Worm (Caenorhabditis elegans) whole organism, L3 larva: ENCODE data around the gene arrd-28.

Experiments
- R02D3.7 ChIP-seq: fragments of 150-350 bp; optimal IDR thresholded peaks from 2 replicates; lab custom pipeline; 2014; ENCODE audit warnings: missing biosample characterization, missing genetic modification characterization
- ZK546.5 ChIP-seq: sonication (generic microtip); optimal IDR thresholded peaks from 2 replicates; lab custom pipeline; 2017; ENCODE audit warnings: missing biosample characterization, missing genetic modification characterization
- aly-2 ChIP-seq: fragments of 150-350 bp; optimal IDR thresholded peaks from 2 replicates; lab custom pipeline; 2014; ENCODE audit warnings: missing biosample characterization, missing genetic modification characterization
- ama-1 ChIP-seq: fragments of 150-350 bp; optimal IDR thresholded peaks from 2 replicates; lab custom pipeline; 2018
- ceh-28 ChIP-seq: fragments of 150-350 bp; optimal IDR thresholded peaks from 2 replicates; lab custom pipeline; 2014; ENCODE audit warnings: missing biosample characterization, missing genetic modification reagents, missing genetic modification characterization
- ceh-82 ChIP-seq: fragments of 150-350 bp; optimal IDR thresholded peaks from 2 replicates; lab custom pipeline; 2014; ENCODE audit warnings: missing biosample characterization, missing genetic modification characterization
- ceh-9 ChIP-seq: sonication (generic microtip); optimal IDR thresholded peaks from 2 replicates; lab custom pipeline; 2018; ENCODE audit warnings: missing biosample characterization, missing genetic modification characterization
- daf-12 ChIP-seq: fragments of 150-350 bp; optimal IDR thresholded peaks from 2 replicates; lab custom pipeline; 2014; ENCODE audit warnings: missing biosample characterization, missing genetic modification reagents, missing genetic modification characterization
- egl-27 ChIP-seq: sonication (generic microtip); optimal IDR thresholded peaks from 4 replicates; lab custom pipeline; 2017; ENCODE audit warnings: missing biosample characterization, missing genetic modification reagents, missing genetic modification characterization
- egl-5 ChIP-seq: fragments of 150-350 bp; optimal IDR thresholded peaks from 2 replicates; lab custom pipeline; 2017; ENCODE audit warnings: missing biosample characterization, missing genetic modification reagents, missing genetic modification characterization, inconsistent platforms
- elt-1 ChIP-seq: fragments of 150-350 bp; optimal IDR thresholded peaks from 2 replicates; lab custom pipeline; 2014; ENCODE audit warnings: missing biosample characterization, missing genetic modification characterization
- elt-2 ChIP-seq: sonication (generic microtip); optimal IDR thresholded peaks from 2 replicates; lab custom pipeline; 2016; ENCODE audit warnings: missing genetic modification reagents, mild to moderate bottlenecking, missing genetic modification characterization, missing compliant biosample characterization
- elt-3 ChIP-seq, 3 experiments: fragments of 150-350 bp in 1 of 3; sonication (generic microtip) in 2 of 3; optimal IDR thresholded peaks; 2 replicates in 2 of 3; 4 replicates in 1 of 3; lab custom pipeline; 2014 to 2017; ENCODE audit warnings: missing biosample characterization in 3 of 3, missing genetic modification characterization in 3 of 3
- eor-1 ChIP-seq, 2 experiments: fragments of 150-350 bp; optimal IDR thresholded peaks; 2 replicates each; lab custom pipeline; 2014 to 2018; ENCODE audit warnings: missing biosample characterization in 2 of 2, missing genetic modification characterization in 2 of 2
- fkh-2 ChIP-seq: fragments of 150-350 bp; optimal IDR thresholded peaks from 2 replicates; lab custom pipeline; 2014; ENCODE audit warnings: missing biosample characterization, missing genetic modification reagents, missing genetic modification characterization
- fos-1 ChIP-seq: fragments of 150-350 bp; optimal IDR thresholded peaks from 2 replicates; lab custom pipeline; 2014; ENCODE audit warnings: missing biosample characterization, missing genetic modification characterization
- hmg-11 ChIP-seq: sonication (generic microtip); optimal IDR thresholded peaks from 2 replicates; lab custom pipeline; 2016; ENCODE audit warnings: missing genetic modification characterization, missing compliant biosample characterization
- jun-1 ChIP-seq: fragments of 150-350 bp; optimal IDR thresholded peaks from 2 replicates; lab custom pipeline; 2014; ENCODE audit warnings: missing biosample characterization, missing genetic modification reagents, missing genetic modification characterization
- lin-15B ChIP-seq: fragments of 150-350 bp; optimal IDR thresholded peaks from 2 replicates; lab custom pipeline; 2014; ENCODE audit warnings: missing biosample characterization, missing genetic modification characterization
- lin-39 ChIP-seq: fragments of 150-350 bp; optimal IDR thresholded peaks from 2 replicates; lab custom pipeline; 2018; ENCODE audit warnings: missing biosample characterization, missing genetic modification reagents, missing genetic modification characterization
- lsy-12 ChIP-seq: sonication (generic microtip); optimal IDR thresholded peaks from 2 replicates; lab custom pipeline; 2016; ENCODE audit warnings: mild to moderate bottlenecking, missing genetic modification characterization, missing compliant biosample characterization
- mdl-1 ChIP-seq: fragments of 150-350 bp; optimal IDR thresholded peaks from 2 replicates; lab custom pipeline; 2014; ENCODE audit warnings: missing biosample characterization, missing genetic modification characterization
- nfya-1 ChIP-seq: sonication (generic microtip); optimal IDR thresholded peaks from 2 replicates; lab custom pipeline; 2017; ENCODE audit warnings: missing genetic modification characterization, mild to moderate bottlenecking, missing compliant biosample characterization, antibody characterized with exemption, moderate library complexity; ENCODE audit not compliant: insufficient read depth
- nhr-11 ChIP-seq: fragments of 150-350 bp; optimal IDR thresholded peaks from 2 replicates; lab custom pipeline; 2014; ENCODE audit warnings: missing biosample characterization, missing genetic modification characterization
- nhr-12 ChIP-seq: fragments of 150-350 bp; optimal IDR thresholded peaks from 2 replicates; lab custom pipeline; 2014; ENCODE audit warnings: missing biosample characterization, missing genetic modification characterization
- nhr-23 ChIP-seq: fragments of 150-350 bp; optimal IDR thresholded peaks from 2 replicates; lab custom pipeline; 2014; ENCODE audit warnings: missing biosample characterization, missing genetic modification reagents, missing genetic modification characterization
- nhr-25 ChIP-seq: sonication (generic microtip); optimal IDR thresholded peaks from 2 replicates; lab custom pipeline; 2017; ENCODE audit warnings: missing biosample characterization, missing genetic modification characterization
- nhr-43 ChIP-seq: sonication (generic microtip); optimal IDR thresholded peaks from 2 replicates; lab custom pipeline; 2016; ENCODE audit warnings: mild to moderate bottlenecking, missing genetic modification characterization, missing compliant biosample characterization; ENCODE audit not compliant: poor library complexity, severe bottlenecking
- nhr-67 ChIP-seq: fragments of 150-350 bp; optimal IDR thresholded peaks from 2 replicates; lab custom pipeline; 2014; ENCODE audit warnings: missing biosample characterization, missing genetic modification characterization
- nhr-76 ChIP-seq: fragments of 150-350 bp; sonication (generic microtip); optimal IDR thresholded peaks from 5 replicates; lab custom pipeline; 2014; ENCODE audit warnings: missing biosample characterization, missing genetic modification characterization
- nhr-77 ChIP-seq: fragments of 150-350 bp; optimal IDR thresholded peaks from 2 replicates; lab custom pipeline; 2014; ENCODE audit warnings: missing biosample characterization, missing genetic modification characterization
- pha-4 ChIP-seq: fragments of 150-350 bp; optimal IDR thresholded peaks from 2 replicates; lab custom pipeline; 2014; ENCODE audit warnings: missing biosample characterization, missing genetic modification reagents, missing genetic modification characterization
- pqm-1 ChIP-seq: fragments of 150-350 bp; optimal IDR thresholded peaks from 2 replicates; lab custom pipeline; 2017; ENCODE audit warnings: missing biosample characterization, missing genetic modification characterization, inconsistent platforms
- sea-2 ChIP-seq: fragments of 150-350 bp; sonication (generic microtip); optimal IDR thresholded peaks from 4 replicates; lab custom pipeline; 2014; ENCODE audit warnings: missing biosample characterization, missing genetic modification reagents, missing genetic modification characterization
- skn-1 ChIP-seq: fragments of 150-350 bp; optimal IDR thresholded peaks from 2 replicates; lab custom pipeline; 2014; ENCODE audit warnings: missing biosample characterization, missing genetic modification characterization
- tbx-2 ChIP-seq: sonication (generic microtip); optimal IDR thresholded peaks from 2 replicates; lab custom pipeline; 2016; ENCODE audit warnings: mild to moderate bottlenecking, missing genetic modification characterization, missing compliant biosample characterization
- unc-62 ChIP-seq: fragments of 150-350 bp; sonication (generic microtip); optimal IDR thresholded peaks from 4 replicates; lab custom pipeline; 2014; ENCODE audit warnings: missing biosample characterization, missing genetic modification reagents, missing genetic modification characterization
- zag-1 ChIP-seq: fragments of 150-350 bp; optimal IDR thresholded peaks from 2 replicates; lab custom pipeline; 2014; ENCODE audit warnings: missing biosample characterization, missing genetic modification characterization
- ztf-11 ChIP-seq: fragments of 150-350 bp; optimal IDR thresholded peaks from 2 replicates; lab custom pipeline; 2014; ENCODE audit warnings: missing biosample characterization, missing genetic modification characterization
- ztf-4 ChIP-seq: fragments of 150-350 bp; optimal IDR thresholded peaks from 2 replicates; lab custom pipeline; 2014; ENCODE audit warnings: missing biosample characterization, missing genetic modification characterization

The arrd-28 gene

DNA sequence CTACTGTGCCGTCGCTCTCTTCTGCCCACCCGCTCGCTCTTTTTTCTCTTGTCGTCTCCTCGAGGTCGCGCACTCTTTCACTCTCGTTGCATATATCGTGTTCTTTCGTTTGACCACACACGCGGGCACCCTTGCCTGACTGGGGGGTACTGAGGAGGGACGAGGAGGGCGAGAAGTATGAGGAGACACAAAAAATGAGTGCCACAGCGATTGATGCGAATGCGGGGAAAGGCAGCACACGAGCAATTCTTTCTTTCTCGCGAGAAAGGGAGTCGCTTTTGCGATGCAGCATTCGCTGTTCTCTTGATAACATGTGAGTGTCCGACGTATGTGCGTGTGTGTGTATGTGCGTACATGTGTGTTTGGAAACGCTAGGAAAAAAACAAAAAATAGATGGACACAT, 4.7 kb downstream of the arrd-28 start (continued):
- TF ChIP-seq mdl-1 (tag; lab: Kevin White, UChicago), result peak; percentile 87
- no peak for TF ChIP-seq nhr-77

DNA sequence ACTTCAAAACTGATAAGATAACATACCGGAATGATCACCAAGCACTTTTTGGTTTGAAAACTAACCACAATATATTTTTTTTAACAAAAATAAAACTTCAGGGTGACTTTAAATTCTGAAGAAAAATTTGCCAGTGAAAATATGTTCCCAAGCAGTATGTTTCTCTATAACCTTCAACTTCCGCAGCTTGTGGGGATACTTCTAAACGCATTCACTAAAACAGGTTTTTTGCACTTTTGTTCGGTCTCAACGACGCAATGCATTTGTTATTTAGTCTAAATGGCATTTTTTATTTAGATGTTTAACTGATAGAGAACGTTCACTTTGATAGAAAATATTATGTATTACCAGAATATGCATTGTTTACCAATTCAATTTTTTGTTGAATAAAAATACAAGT, 5.4 kb downstream of the arrd-28 start:
- TF ChIP-seq ceh-28 (tag; lab: Kevin White, UChicago) (no peak), nhr-25 (tag; lab: Kevin White, UChicago) (peak; percentile 83), lsy-12 (tag; lab: Kevin White, UChicago) (no peak)

DNA sequence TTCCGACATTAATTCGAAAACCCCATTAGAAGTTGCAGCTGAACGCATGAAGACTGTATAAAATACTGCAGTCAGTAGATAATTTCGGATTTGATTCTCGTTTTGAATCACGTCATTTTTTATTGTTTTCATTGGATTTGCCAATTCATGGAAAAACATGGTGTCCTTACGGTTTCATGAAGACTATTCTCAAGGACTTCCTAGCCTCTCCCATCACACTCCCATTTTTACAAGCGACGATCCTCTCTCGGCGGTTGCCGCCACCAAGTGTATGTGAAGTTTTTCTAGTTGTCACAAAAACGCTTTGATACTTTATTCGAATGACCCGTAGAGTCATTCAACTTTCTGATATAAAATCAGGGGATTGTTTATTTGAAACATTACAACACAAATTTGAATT, 6.0 kb downstream of the arrd-28 start:
- TF ChIP-seq mdl-1 (tag; lab: Kevin White, UChicago) (no peak), nhr-25 (tag; lab: Kevin White, UChicago) (peak; percentile 68)

DNA sequence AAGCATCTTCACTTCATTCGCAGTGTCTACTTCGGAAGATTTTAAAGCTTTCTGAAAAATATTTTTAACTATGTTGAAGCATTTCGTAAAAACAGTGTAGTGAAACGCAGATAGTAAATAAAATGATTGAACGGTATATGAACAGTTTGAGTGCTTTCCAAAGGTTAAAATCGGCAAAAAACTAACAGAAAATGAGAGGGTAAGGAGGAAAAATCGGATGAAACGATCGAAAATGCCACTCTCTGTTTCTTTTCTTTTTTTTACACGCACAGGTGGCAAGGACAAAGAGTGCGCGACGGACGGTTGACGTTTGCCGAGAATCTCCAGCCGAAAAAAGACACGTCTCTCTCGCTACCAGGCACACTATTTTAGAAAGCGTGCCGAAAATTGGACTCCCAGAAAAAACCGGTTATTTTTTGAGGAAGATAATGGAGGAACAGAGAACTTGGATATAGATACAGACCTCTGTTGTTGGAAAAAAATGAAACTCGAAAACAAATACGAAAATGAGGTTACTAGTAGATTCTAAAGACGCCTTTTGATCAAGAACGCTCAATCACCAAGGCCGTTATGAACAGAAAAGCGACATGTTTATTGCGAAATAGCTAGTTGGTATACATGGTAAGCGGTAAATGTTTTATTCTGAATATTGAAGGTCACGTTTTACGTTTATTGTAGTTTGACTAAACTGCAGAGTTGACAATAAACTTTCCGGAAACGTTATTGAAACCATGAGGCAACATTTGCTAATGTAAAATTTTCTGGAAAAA, 10.7 kb downstream of the arrd-28 start, which contains the start of gene myrf-2:
TSS of gene myrf-2 (minus strand) at position 51 of the 770 bp plus-strand sequence.
- TF ChIP-seq nhr-25 (tag; lab: Kevin White, UChicago), result peak; percentile 76
- TF ChIP-seq tbx-2 (tag; lab: Kevin White, UChicago), result no peak
- peak; percentile 11 for TF ChIP-seq nfya-1 (tag; lab: Kevin White, UChicago)
- peak; percentile 40 for TF ChIP-seq pha-4
- TF ChIP-seq nhr-67 (tag; lab: Kevin White, UChicago), result no peak
- no peak for TF ChIP-seq aly-2 (tag; lab: Kevin White, UChicago)
- no peak for TF ChIP-seq elt-2 (tag; lab: Kevin White, UChicago)
- peak; percentile 54 for TF ChIP-seq nhr-23
- TF ChIP-seq ztf-11, result no peak
- no peak for TF ChIP-seq fos-1 (tag; lab: Kevin White, UChicago)
- TF ChIP-seq nhr-12 (tag; lab: Kevin White, UChicago), result no peak
- TF ChIP-seq sea-2 (GFP tag; lab: Kevin White, UChicago), result no peak
- TF ChIP-seq ceh-9 (tag; lab: Kevin White, UChicago), result no peak
- TF ChIP-seq skn-1 (tag; lab: Kevin White, UChicago), result no peak
- no peak for TF ChIP-seq ceh-82 (tag; lab: Kevin White, UChicago)
- peak; percentile 30 for TF ChIP-seq hmg-11 (tag; lab: Kevin White, UChicago)
- no peak for TF ChIP-seq jun-1

DNA sequence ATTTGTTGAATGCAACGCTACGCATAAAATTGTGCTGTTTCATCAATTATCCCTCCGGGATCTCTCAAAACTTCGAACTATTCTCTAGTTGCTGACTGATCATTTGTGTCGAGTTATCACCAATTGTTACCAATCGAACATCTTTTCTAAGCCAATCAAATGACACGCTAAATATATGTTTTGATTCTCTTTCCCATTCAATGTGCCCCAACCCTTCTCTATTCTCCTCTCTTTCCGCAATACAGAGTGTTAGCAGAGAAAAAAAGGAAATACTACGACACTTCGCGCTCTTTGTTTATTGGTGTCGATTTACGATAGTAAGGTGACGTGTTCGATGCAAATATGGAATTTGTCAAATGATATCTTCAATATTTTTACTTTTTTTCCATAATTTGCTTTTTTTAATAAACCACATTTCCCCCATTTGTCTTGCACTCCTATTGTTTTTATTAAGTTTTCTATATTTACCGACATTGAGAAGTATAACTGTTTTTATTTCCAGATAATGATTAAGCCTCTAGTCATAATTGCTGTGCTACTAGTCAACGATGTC, 13.5 kb downstream of the arrd-28 start, which contains the start of gene nucb-1:
TSS of gene nucb-1 (plus strand) at position 503 of the 553 bp plus-strand sequence.
- TF ChIP-seq nhr-23, result peak; percentile 94
- TF ChIP-seq pha-4, result peak; percentile 85
- no peak for TF ChIP-seq ceh-9 (tag; lab: Kevin White, UChicago)
- peak; percentile 80 for TF ChIP-seq hmg-11 (tag; lab: Kevin White, UChicago)
- TF ChIP-seq aly-2 (tag; lab: Kevin White, UChicago), result no peak
- no peak for TF ChIP-seq eor-1 (tag; optimal IDR thresholded peaks at IDR 0.05; lab: Kevin White, UChicago)
- peak; percentile 57 for TF ChIP-seq lin-39
- no peak for TF ChIP-seq ceh-82 (tag; lab: Kevin White, UChicago)
- no peak for TF ChIP-seq nhr-77
- TF ChIP-seq fkh-2 (tag; lab: Kevin White, UChicago), result no peak
- TF ChIP-seq pqm-1 (tag; lab: Kevin White, UChicago), result peak; percentile 51
- peak; percentile 74 for TF ChIP-seq egl-5
- TF ChIP-seq elt-1 (tag; lab: Kevin White, UChicago), result no peak
- TF ChIP-seq ztf-4 (tag; lab: Kevin White, UChicago), result no peak
- TF ChIP-seq R02D3.7 (tag; lab: Kevin White, UChicago), result peak; percentile 93
- no peak for TF ChIP-seq egl-27
- no peak for TF ChIP-seq nhr-67 (tag; lab: Kevin White, UChicago)
- peak; percentile 50 for TF ChIP-seq nhr-43
- no peak for TF ChIP-seq unc-62 (GFP tag; lab: Kevin White, UChicago)
- TF ChIP-seq mdl-1 (tag; lab: Kevin White, UChicago), result no peak
- TF ChIP-seq fos-1 (tag; lab: Kevin White, UChicago), result no peak
- TF ChIP-seq nhr-11, result peak; percentile 55
- peak; percentile 60 for TF ChIP-seq elt-2 (tag; lab: Kevin White, UChicago)
- no peak for TF ChIP-seq elt-3 (tag; optimal IDR thresholded peaks at IDR 0.05; lab: Kevin White, UChicago)
- no peak for TF ChIP-seq jun-1
- no peak for TF ChIP-seq tbx-2 (tag; lab: Kevin White, UChicago)
- TF ChIP-seq nhr-12 (tag; lab: Kevin White, UChicago), result no peak
- TF ChIP-seq skn-1 (tag; lab: Kevin White, UChicago), result peak; percentile 37
- no peak for TF ChIP-seq nhr-76 (tag; lab: Kevin White, UChicago)
- TF ChIP-seq ZK546.5 (tag; lab: Kevin White, UChicago), result no peak
- no peak for TF ChIP-seq daf-12 (tag; lab: Kevin White, UChicago)
- TF ChIP-seq zag-1, result no peak
- peak; percentile 64 for TF ChIP-seq ceh-28 (tag; lab: Kevin White, UChicago)
- TF ChIP-seq ama-1 (lab: Kevin White, UChicago), result no peak
- no peak for TF ChIP-seq lsy-12 (tag; lab: Kevin White, UChicago)
- peak; percentile 91 for TF ChIP-seq nfya-1 (tag; lab: Kevin White, UChicago)
- TF ChIP-seq sea-2 (GFP tag; lab: Kevin White, UChicago), result no peak
- TF ChIP-seq lin-15B (tag; lab: Kevin White, UChicago), result peak; percentile 49
